Fruit fly (Drosophila melanogaster) whole organism, embryonic: Measurements from ENCODE around the gene Cyp313a1.

Source experiments
- Bdp1 ChIP-seq: fragments of 200-800 bp; sonication (Bioruptor generic); optimal IDR thresholded peaks from 3 replicates; lab custom pipeline; 2016; ENCODE audit warnings: missing biosample characterization, missing genetic modification characterization
- Bgb ChIP-seq: fragments of 200-800 bp; sonication (Bioruptor generic); IDR thresholded peaks from 2 replicates; pipeline ENCODE4 v1.3.6; 2022; ENCODE audit warnings: missing biosample characterization, missing genetic modification characterization; ENCODE audit not compliant: partially characterized antibody
- CG10147 ChIP-seq: fragments of 200-800 bp; sonication (Bioruptor generic); optimal IDR thresholded peaks from 2 replicates; lab custom pipeline; 2019; ENCODE audit warnings: missing biosample characterization, mild to moderate bottlenecking, missing genetic modification characterization, moderate library complexity
- CG11456 ChIP-seq: fragments of 200-800 bp; sonication (Bioruptor generic); IDR thresholded peaks from 3 replicates; pipeline ENCODE4 v1.3.6; 2022; ENCODE audit warnings: missing biosample characterization, missing genetic modification characterization
- CG11560 ChIP-seq: fragments of 200-800 bp; sonication (Bioruptor generic); IDR thresholded peaks from 3 replicates; pipeline ENCODE4 v1.3.6; 2022; ENCODE audit warnings: missing biosample characterization, missing genetic modification characterization
- CG12659 ChIP-seq: fragments of 200-800 bp; sonication (Bioruptor generic); optimal IDR thresholded peaks from 3 replicates; lab custom pipeline; 2017; ENCODE audit warnings: mild to moderate bottlenecking, missing biosample characterization, missing genetic modification reagents, missing genetic modification characterization
- CG13424 ChIP-seq: fragments of 200-800 bp; sonication (Bioruptor generic); optimal IDR thresholded peaks from 2 replicates; lab custom pipeline; 2019; ENCODE audit warnings: missing biosample characterization, mild to moderate bottlenecking, missing genetic modification characterization, moderate library complexity
- CG13894 ChIP-seq: fragments of 200-800 bp; sonication (Bioruptor generic); optimal IDR thresholded peaks from 3 replicates; lab custom pipeline; 2018; ENCODE audit warnings: missing biosample characterization, mild to moderate bottlenecking, missing genetic modification characterization, moderate library complexity
- CG14441 ChIP-seq: fragments of 200-800 bp; sonication (Bioruptor generic); IDR thresholded peaks from 2 replicates; pipeline ENCODE4 v1.3.6; 2022; ENCODE audit warnings: missing biosample characterization, missing genetic modification characterization
- CG14667 ChIP-seq: fragments of 200-800 bp; sonication (Bioruptor generic); IDR thresholded peaks from 2 replicates; pipeline ENCODE4 v1.3.6; 2022; ENCODE audit warnings: missing biosample characterization, missing genetic modification characterization
- CG14860 ChIP-seq: fragments of 200-800 bp; sonication (Bioruptor generic); IDR thresholded peaks from 3 replicates; pipeline ENCODE4 v1.3.6; 2022; ENCODE audit warnings: missing biosample characterization, missing genetic modification characterization; ENCODE audit not compliant: partially characterized antibody
- CG1603 ChIP-seq: fragments of 200-800 bp; sonication (Bioruptor generic); optimal IDR thresholded peaks from 2 replicates; lab custom pipeline; 2019; ENCODE audit warnings: missing biosample characterization, mild to moderate bottlenecking, missing genetic modification characterization, moderate library complexity
- CG16813 ChIP-seq: fragments of 200-800 bp; sonication (Bioruptor generic); IDR thresholded peaks from 3 replicates; pipeline ENCODE4 v1.3.6; 2022; ENCODE audit warnings: missing biosample characterization, missing genetic modification characterization; ENCODE audit not compliant: partially characterized antibody
- CG2129 ChIP-seq: fragments of 200-800 bp; sonication (Bioruptor generic); IDR thresholded peaks from 2 replicates; pipeline ENCODE4 v1.3.6; 2022; ENCODE audit warnings: missing biosample characterization, missing genetic modification characterization; ENCODE audit not compliant: partially characterized antibody
- CG31388 ChIP-seq: fragments of 200-800 bp; sonication (Bioruptor generic); optimal IDR thresholded peaks from 2 replicates; lab custom pipeline; 2016; ENCODE audit warnings: missing biosample characterization, missing genetic modification characterization
- CG5953 ChIP-seq: fragments of 200-800 bp; sonication (Bioruptor generic); IDR thresholded peaks from 2 replicates; pipeline ENCODE4 v1.3.6; 2022; ENCODE audit warnings: missing biosample characterization, missing genetic modification characterization
- CoRest ChIP-seq: fragments of 200-800 bp; sonication (Bioruptor generic); optimal IDR thresholded peaks from 3 replicates; lab custom pipeline; 2018; ENCODE audit warnings: missing biosample characterization, mild to moderate bottlenecking, missing genetic modification characterization, moderate library complexity
- D ChIP-seq, 2 experiments: fragments of 200-800 bp in 1 of 2; fragments of >200 bp in 1 of 2; sonication (Bioruptor generic) in 1 of 2; optimal IDR thresholded peaks; 2 replicates in 1 of 2; 3 replicates in 1 of 2; lab custom pipeline; 2017; ENCODE audit warnings: mild to moderate bottlenecking in 1 of 2, missing biosample characterization in 1 of 2, missing genetic modification characterization in 1 of 2, missing genetic modification reagents in 1 of 2
- Dbx ChIP-seq: fragments of 200-800 bp; sonication (Bioruptor generic); IDR thresholded peaks from 3 replicates; pipeline ENCODE4 v1.3.6; 2022; ENCODE audit warnings: missing biosample characterization, missing genetic modification characterization
- Dek ChIP-seq: fragments of 200-800 bp; sonication (Bioruptor generic); optimal IDR thresholded peaks from 3 replicates; lab custom pipeline; 2019; ENCODE audit warnings: missing biosample characterization, mild to moderate bottlenecking, missing genetic modification characterization, moderate library complexity
- Dip3 ChIP-seq: fragments of 200-800 bp; sonication (Bioruptor generic); optimal IDR thresholded peaks from 3 replicates; lab custom pipeline; 2016; ENCODE audit warnings: missing biosample characterization, missing genetic modification characterization
- Doc3 ChIP-seq: fragments of 200-800 bp; sonication (Bioruptor generic); IDR thresholded peaks from 3 replicates; pipeline ENCODE4 v1.3.6; 2022; ENCODE audit warnings: missing biosample characterization, missing genetic modification characterization; ENCODE audit not compliant: partially characterized antibody
- Dp ChIP-seq: fragments of 200-800 bp; sonication (Bioruptor generic); optimal IDR thresholded peaks from 2 replicates; lab custom pipeline; 2018; ENCODE audit warnings: missing biosample characterization, mild to moderate bottlenecking, missing genetic modification characterization, moderate library complexity
- Ets65A ChIP-seq: fragments of 200-800 bp; sonication (Bioruptor generic); peaks from one replicate; lab custom pipeline; 2016; ENCODE audit warnings: missing biosample characterization, missing genetic modification characterization
- Hr39 ChIP-seq: fragments of >200 bp; optimal IDR thresholded peaks from 2 replicates; lab custom pipeline; 2017
- Hr51 ChIP-seq, 2 experiments: fragments of 200-800 bp; sonication (Bioruptor generic); optimal IDR thresholded peaks; 2 replicates in 1 of 2; 3 replicates in 1 of 2; lab custom pipeline; 2016 to 2018; ENCODE audit warnings: missing biosample characterization in 2 of 2, missing genetic modification characterization in 2 of 2, mild to moderate bottlenecking in 1 of 2, moderate library complexity in 1 of 2
- Nf-YB ChIP-seq: fragments of 200-800 bp; sonication (Bioruptor generic); optimal IDR thresholded peaks from 3 replicates; lab custom pipeline; 2019; ENCODE audit warnings: missing biosample characterization, mild to moderate bottlenecking, missing genetic modification characterization, moderate library complexity
- Rfx ChIP-seq: fragments of 200-800 bp; sonication (Bioruptor generic); IDR thresholded peaks from 2 replicates; pipeline ENCODE4 v1.3.6; 2022; ENCODE audit warnings: missing biosample characterization, missing genetic modification characterization
- Six4 ChIP-seq: fragments of 200-800 bp; sonication (Bioruptor generic); optimal IDR thresholded peaks from 2 replicates; lab custom pipeline; 2016; ENCODE audit warnings: missing biosample characterization, missing genetic modification characterization
- Sox102F ChIP-seq: fragments of 200-800 bp; sonication (Bioruptor generic); optimal IDR thresholded peaks from 2 replicates; lab custom pipeline; 2018; ENCODE audit warnings: missing biosample characterization, mild to moderate bottlenecking, missing genetic modification characterization, moderate library complexity
- Stat92E ChIP-seq, 3 experiments: fragments of >200 bp in 2 of 3; fragments of 200-800 bp in 1 of 3; sonication (Bioruptor generic) in 1 of 3; optimal IDR thresholded peaks; 2 replicates each; lab custom pipeline; 2017 to 2019; ENCODE audit warnings: missing biosample characterization in 3 of 3, missing genetic modification characterization in 3 of 3, mild to moderate bottlenecking in 1 of 3, moderate library complexity in 1 of 3
- aop ChIP-seq: fragments of 200-800 bp; sonication (Bioruptor generic); IDR thresholded peaks from 2 replicates; pipeline ENCODE4 v1.3.6; 2022; ENCODE audit warnings: missing biosample characterization, missing genetic modification characterization
- btn ChIP-seq: fragments of 200-800 bp; sonication (Bioruptor generic); optimal IDR thresholded peaks from 2 replicates; lab custom pipeline; 2016; ENCODE audit warnings: missing biosample characterization, missing genetic modification characterization
- cato ChIP-seq: fragments of 200-800 bp; sonication (Bioruptor generic); optimal IDR thresholded peaks from 2 replicates; lab custom pipeline; 2016; ENCODE audit warnings: missing biosample characterization, missing genetic modification characterization, borderline replicate concordance
- cwo ChIP-seq: fragments of 200-800 bp; sonication (Bioruptor generic); optimal IDR thresholded peaks from 3 replicates; lab custom pipeline; 2017; ENCODE audit warnings: missing biosample characterization, missing genetic modification characterization, mild to moderate bottlenecking, moderate library complexity, missing genetic modification reagents
- dimm ChIP-seq: fragments of 200-800 bp; sonication (Bioruptor generic); IDR thresholded peaks from 2 replicates; pipeline ENCODE4 v1.3.6; 2022; ENCODE audit warnings: missing biosample characterization, missing genetic modification characterization
- fd96Cb ChIP-seq: fragments of 200-800 bp; sonication (Bioruptor generic); optimal IDR thresholded peaks from 2 replicates; lab custom pipeline; 2018; ENCODE audit warnings: missing biosample characterization, mild to moderate bottlenecking, missing genetic modification characterization, moderate library complexity
- fru ChIP-seq: fragments of >200 bp; optimal IDR thresholded peaks from 2 replicates; lab custom pipeline; 2017
- gsb-n ChIP-seq: fragments of 200-800 bp; sonication (Bioruptor generic); optimal IDR thresholded peaks from 3 replicates; lab custom pipeline; 2018; ENCODE audit warnings: missing biosample characterization, mild to moderate bottlenecking, missing genetic modification characterization
- lov ChIP-seq, 2 experiments: fragments of 200-800 bp in 1 of 2; fragments of >200 bp in 1 of 2; sonication (Bioruptor generic) in 1 of 2; IDR thresholded peaks in 1 of 2; optimal IDR thresholded peaks in 1 of 2; 2 replicates in 1 of 2; 3 replicates in 1 of 2; pipeline versions ENCODE4 v1.3.6 to Lab custom; 2017 to 2022; ENCODE audit warnings: missing biosample characterization in 1 of 2, missing genetic modification characterization in 1 of 2
- prd ChIP-seq, 3 experiments: fragments of >200 bp in 2 of 3; fragments of 200-800 bp in 1 of 3; sonication (Bioruptor generic) in 1 of 3; optimal IDR thresholded peaks in 2 of 3; IDR thresholded peaks in 1 of 3; 2 replicates in 2 of 3; 3 replicates in 1 of 3; pipeline versions ENCODE4 v1.3.6 to Lab custom; 2017 to 2022; ENCODE audit warnings: missing biosample characterization in 1 of 3, missing genetic modification characterization in 1 of 3
- ro ChIP-seq: fragments of 200-800 bp; sonication (Bioruptor generic); IDR thresholded peaks from 2 replicates; pipeline ENCODE4 v1.3.6; 2022; ENCODE audit warnings: missing biosample characterization, missing genetic modification characterization
- schlank ChIP-seq: fragments of 200-800 bp; sonication (Bioruptor generic); optimal IDR thresholded peaks from 2 replicates; lab custom pipeline; 2018; ENCODE audit warnings: missing biosample characterization, mild to moderate bottlenecking, missing genetic modification characterization
- scrt ChIP-seq: fragments of 200-800 bp; sonication (Bioruptor generic); optimal IDR thresholded peaks from 2 replicates; lab custom pipeline; 2018; ENCODE audit warnings: missing biosample characterization, mild to moderate bottlenecking, missing genetic modification characterization, moderate library complexity
- sd ChIP-seq: fragments of 200-800 bp; sonication (Bioruptor generic); optimal IDR thresholded peaks from 3 replicates; lab custom pipeline; 2018; ENCODE audit warnings: missing biosample characterization, mild to moderate bottlenecking, missing genetic modification characterization, moderate library complexity
- sna ChIP-seq: fragments of 200-800 bp; sonication (Bioruptor generic); IDR thresholded peaks from 2 replicates; pipeline ENCODE4 v1.3.6; 2022; ENCODE audit warnings: missing biosample characterization, missing genetic modification characterization; ENCODE audit not compliant: partially characterized antibody
- wor ChIP-seq: fragments of 200-800 bp; sonication (Bioruptor generic); IDR thresholded peaks from 2 replicates; pipeline ENCODE4 v1.3.6; 2022; ENCODE audit warnings: missing biosample characterization, missing genetic modification characterization

Cyp313a1 gene

DNA sequence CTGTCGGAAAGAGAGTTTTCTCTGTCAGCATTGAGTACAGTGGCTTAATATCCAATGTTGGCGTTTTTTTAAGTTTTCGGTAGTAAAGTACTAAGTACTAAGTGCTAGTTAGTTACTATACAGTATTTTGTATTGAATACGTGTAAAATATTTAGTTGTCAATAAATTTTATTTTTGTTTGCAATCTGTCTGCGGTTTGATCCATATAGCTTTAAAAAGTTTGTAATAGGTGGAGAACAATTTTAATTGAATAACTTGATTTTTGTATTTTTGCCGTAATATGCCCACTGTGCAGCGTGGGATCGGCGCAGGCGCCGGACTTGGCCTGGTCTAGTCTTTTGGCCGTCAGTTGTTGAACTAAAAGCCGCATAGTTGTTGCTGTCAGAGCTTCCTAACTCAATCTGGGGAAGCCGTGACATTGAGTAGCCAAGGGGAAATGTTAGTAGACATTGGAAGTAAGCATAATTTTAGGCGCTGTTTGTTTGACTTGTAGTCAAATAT is 37.6 kb downstream of the Cyp313a1 start (continued):
- TF ChIP-seq scrt (GFP tag; lab: Kevin White, UChicago) (peak; percentile 92), CG10147 (GFP tag; lab: Kevin White, UChicago) (peak; percentile 94), CG14441 (GFP tag; lab: Robert Waterston, UW) (peak; percentile 83), prd (optimal IDR thresholded peaks at IDR 0.05; lab: Kevin White, UChicago) (no peak), prd (GFP tag; IDR thresholded peaks at IDR 0.05; lab: Robert Waterston, UW) (peak; percentile 84), CG5953 (GFP tag; lab: Robert Waterston, UW) (peak; percentile 82), CG13894 (tag; lab: Kevin White, UChicago) (peak; percentile 89), Dip3 (GFP tag; lab: Kevin White, UChicago) (peak; percentile 83), Dek (peak; percentile 93), Hr39 (no peak), cato (GFP tag; lab: Kevin White, UChicago) (peak; percentile 81), CG1603 (tag; lab: Kevin White, UChicago) (peak; percentile 69), CG14860 (GFP tag; lab: Robert Waterston, UW) (no peak), fd96Cb (peak; percentile 92), cwo (peak; percentile 2), D (optimal IDR thresholded peaks at IDR 0.05; lab: Kevin White, UChicago) (no peak), D (GFP tag; optimal IDR thresholded peaks at IDR 0.05; lab: Kevin White, UChicago) (peak; percentile 89), CoRest (tag; lab: Kevin White, UChicago) (peak; percentile 94), Doc3 (GFP tag; lab: Robert Waterston, UW) (no peak), sna (no peak), CG11456 (GFP tag; lab: Robert Waterston, UW) (peak; percentile 83), sd (tag; lab: Kevin White, UChicago) (no peak), Bgb (GFP tag; lab: Robert Waterston, UW) (peak; percentile 9; the same call in 1 of the 2 replicates), wor (GFP tag; lab: Robert Waterston, UW) (peak; percentile 86), Sox102F (GFP tag; lab: Kevin White, UChicago) (peak; percentile 96), CG13424 (tag; lab: Kevin White, UChicago) (peak; percentile 95), gsb-n (tag; lab: Kevin White, UChicago) (peak; percentile 84), Ets65A (GFP tag; lab: Kevin White, UChicago) (peak; percentile 95), Dbx (GFP tag; lab: Robert Waterston, UW) (peak; percentile 88), fru (lab: Kevin White, UChicago) (no peak), CG11560 (tag; lab: Robert Waterston, UW) (peak; percentile 74), Rfx (GFP tag; lab: Robert Waterston, UW) (peak; percentile 87), CG14667 (GFP tag; lab: Robert Waterston, UW) (peak; percentile 74), btn (peak; percentile 88), ro (GFP tag; lab: Robert Waterston, UW) (peak; percentile 54; the same call in 1 of the 2 replicates), CG12659 (peak; percentile 95), schlank (tag; lab: Kevin White, UChicago) (peak; percentile 79), dimm (GFP tag; lab: Robert Waterston, UW) (peak; percentile 71), Hr51 (GFP tag; optimal IDR thresholded peaks at IDR 0.05; lab: Kevin White, UChicago) (peak; percentile 81 to 97), Dp (no peak), CG16813 (GFP tag; lab: Robert Waterston, UW) (0 out of 3 replicates have a peak, but pooled peaks have one; percentile 19), Six4 (GFP tag; lab: Kevin White, UChicago) (peak; percentile 90), aop (GFP tag; lab: Robert Waterston, UW) (0 out of 2 replicates have a peak, but pooled peaks have one; percentile 33), lov (optimal IDR thresholded peaks at IDR 0.05; lab: Kevin White, UChicago) (no peak), lov (GFP tag; IDR thresholded peaks at IDR 0.05; lab: Robert Waterston, UW) (peak; percentile 63; the same call in 1 of the 3 replicates), Stat92E (GFP tag; optimal IDR thresholded peaks at IDR 0.05; lab: Kevin White, UChicago) (no peak), Nf-YB (peak; percentile 80), Bdp1 (GFP tag; lab: Kevin White, UChicago) (peak; percentile 69), CG31388 (GFP tag; lab: Kevin White, UChicago) (peak; percentile 70), CG2129 (GFP tag; lab: Robert Waterston, UW) (no peak)
